Worm (Caenorhabditis elegans): ENCODE measurements around the gene ztf-8.
A peak's percentile ranks its signal among the peaks of the same experiment; 100 is the strongest.

Gene ztf-8

ce11 chrIII:5230415-5230814 is 42.9 kb downstream of the ztf-8 start, which contains the start of gene prmt-5 (continued):
- TF ChIP-seq vab-15 (tag; optimal IDR thresholded peaks at IDR 0.05) (no peak), grh-1 (GFP tag; IDR thresholded peaks at IDR 0.05) (no peak), dpl-1 (GFP tag; optimal IDR thresholded peaks at IDR 0.05) (no peak), fkh-4 (tag; optimal IDR thresholded peaks at IDR 0.05; ENCODE audit: borderline replicate concordance) (no peak), fkh-8 (tag; optimal IDR thresholded peaks at IDR 0.05) (no peak), unc-62 (GFP tag; optimal IDR thresholded peaks at IDR 0.05) (no peak), aly-2 (tag; optimal IDR thresholded peaks at IDR 0.05) (peak; percentile 92), ceh-88 (GFP tag; IDR thresholded peaks at IDR 0.05) (no peak), tbx-2 (tag; optimal IDR thresholded peaks at IDR 0.05) (no peak), C34B4.2 (tag; optimal IDR thresholded peaks at IDR 0.05) (peak; percentile 43), nhr-77 (tag; optimal IDR thresholded peaks at IDR 0.05) (no peak), zip-4 (GFP tag; optimal IDR thresholded peaks at IDR 0.05) (peak; percentile 37), alr-1 (tag; optimal IDR thresholded peaks at IDR 0.05; ENCODE audit: borderline replicate concordance) (no peak), efl-1 (optimal IDR thresholded peaks at IDR 0.05) (peak; percentile 21 to 41), efl-1 (GFP tag; optimal IDR thresholded peaks at IDR 0.05 in 1 of 2) (peak in 1 of 2 experiments; percentile 77), elt-2 (tag; optimal IDR thresholded peaks at IDR 0.05) (peak; percentile 31), Y116A8C.19 (tag; optimal IDR thresholded peaks at IDR 0.05; ENCODE audit: borderline replicate concordance) (no peak), zag-1 (tag; optimal IDR thresholded peaks at IDR 0.05) (no peak), ama-1 (optimal IDR thresholded peaks at IDR 0.05) (peak; percentile 90), nhr-19 (GFP tag; conservative IDR thresholded peaks at IDR 0.05) (peak; percentile 25; the same call in 1 of the 2 replicates), nhr-47 (tag; optimal IDR thresholded peaks at IDR 0.05) (peak; percentile 46), nhr-237 (tag; optimal IDR thresholded peaks at IDR 0.05) (no peak), efl-3 (GFP tag; optimal IDR thresholded peaks at IDR 0.05) (no peak), unc-130 (tag; optimal IDR thresholded peaks at IDR 0.05) (no peak), nhr-11 (tag; optimal IDR thresholded peaks at IDR 0.05) (no peak), hpl-2 (GFP tag; optimal IDR thresholded peaks at IDR 0.05) (no peak), xbp-1 (tag; optimal IDR thresholded peaks at IDR 0.05) (peak; percentile 3), lsy-2 (tag; optimal IDR thresholded peaks at IDR 0.05) (peak in 1 of 2 experiments; percentile 21), sox-4 (tag; optimal IDR thresholded peaks at IDR 0.05) (no peak), F16B12.6 (tag; optimal IDR thresholded peaks at IDR 0.05) (no peak), sup-37 (GFP tag; optimal IDR thresholded peaks at IDR 0.05) (peak; percentile 24), ztf-11 (tag; optimal IDR thresholded peaks at IDR 0.05) (no peak), lin-39 (tag; optimal IDR thresholded peaks at IDR 0.05) (no peak), rnt-1 (tag; optimal IDR thresholded peaks at IDR 0.05) (peak; percentile 15), egl-27 (tag; optimal IDR thresholded peaks at IDR 0.05) (no peak), lin-13 (GFP tag; optimal IDR thresholded peaks at IDR 0.05) (no peak), blmp-1 (tag; optimal IDR thresholded peaks at IDR 0.05) (no peak), hlh-4 (tag; optimal IDR thresholded peaks at IDR 0.05) (no peak), nhr-12 (tag; optimal IDR thresholded peaks at IDR 0.05) (no peak), lin-35 (GFP tag; optimal IDR thresholded peaks at IDR 0.05) (no peak), nhr-76 (tag; optimal IDR thresholded peaks at IDR 0.05) (no peak), fkh-10 (GFP tag; optimal IDR thresholded peaks at IDR 0.05) (no peak), irx-1 (tag; optimal IDR thresholded peaks at IDR 0.05) (no peak), C04F5.9 (tag; optimal IDR thresholded peaks at IDR 0.05) (no peak), sptf-1 (tag; optimal IDR thresholded peaks at IDR 0.05) (no peak), C16A3.4 (tag; optimal IDR thresholded peaks at IDR 0.05) (no peak), nhr-90 (tag; optimal IDR thresholded peaks at IDR 0.05; ENCODE audit: poor library complexity) (peak; percentile 17), pax-3 (tag; optimal IDR thresholded peaks at IDR 0.05) (no peak), ztf-4 (tag; optimal IDR thresholded peaks at IDR 0.05) (peak; percentile 45), mef-2 (tag; optimal IDR thresholded peaks at IDR 0.05) (no peak), dsc-1 (tag; optimal IDR thresholded peaks at IDR 0.05) (no peak), lir-3 (tag; optimal IDR thresholded peaks at IDR 0.05; ENCODE audit: poor library complexity) (no peak), nhr-28 (tag; optimal IDR thresholded peaks at IDR 0.05) (no peak), snpc-4 (tag; optimal IDR thresholded peaks at IDR 0.05) (no peak)
